Fruit fly (Drosophila melanogaster): Measurements from ENCODE around the gene CG8476.

The CG8476 gene

DNA sequence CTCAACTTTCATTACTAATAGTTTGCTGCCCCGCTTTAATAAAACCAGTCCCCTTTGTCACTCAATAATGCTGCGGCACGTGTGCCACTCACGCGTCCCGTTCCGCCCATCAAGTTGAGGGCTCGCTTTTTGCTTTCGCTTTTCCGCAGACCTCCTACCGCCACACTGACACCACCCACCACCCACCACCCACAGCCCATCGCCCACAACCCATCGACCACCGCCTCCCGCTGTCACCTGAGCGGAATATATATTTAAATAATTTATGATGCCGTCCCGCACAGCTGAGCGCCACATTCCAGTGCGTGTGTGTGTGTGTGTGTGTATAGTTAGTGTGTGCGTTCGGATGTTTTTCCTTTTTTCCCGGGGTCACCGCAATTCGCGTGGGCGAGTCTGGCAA lies 21.3 kb upstream of the CG8476 start:
- TF ChIP-seq Mnt (GFP tag; optimal IDR thresholded peaks at IDR 0.05) (no peak), toe (GFP tag; optimal IDR thresholded peaks at IDR 0.05) (no peak), CG14711 (tag; optimal IDR thresholded peaks at IDR 0.05) (no peak)

DNA sequence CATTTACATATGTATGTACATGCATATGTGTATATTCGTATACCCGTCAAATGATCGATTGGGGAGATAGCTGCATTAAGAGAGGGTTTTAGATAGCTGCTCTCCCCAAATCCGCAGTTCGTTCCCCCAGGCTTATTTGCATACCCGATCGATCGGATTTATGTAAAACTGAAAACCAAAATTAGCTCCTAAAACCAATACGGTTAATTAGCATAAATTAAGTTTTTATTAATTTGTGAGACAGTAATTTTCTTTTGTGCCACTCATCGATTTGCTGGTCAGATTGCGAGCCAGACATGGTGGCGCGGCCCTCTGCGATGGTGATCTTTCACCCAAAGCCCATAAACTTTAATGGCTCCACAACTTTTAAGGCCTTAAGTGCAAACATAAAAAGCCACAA lies 10.8 kb upstream of the CG8476 start:
- TF ChIP-seq Clk (GFP tag; optimal IDR thresholded peaks at IDR 0.05) (no peak), cnc (optimal IDR thresholded peaks at IDR 0.05) (no peak), ovo (GFP tag; optimal IDR thresholded peaks at IDR 0.05) (no peak), bab1 (GFP tag; optimal IDR thresholded peaks at IDR 0.05) (no peak), CG5204 (GFP tag; optimal IDR thresholded peaks at IDR 0.05) (no peak)

DNA sequence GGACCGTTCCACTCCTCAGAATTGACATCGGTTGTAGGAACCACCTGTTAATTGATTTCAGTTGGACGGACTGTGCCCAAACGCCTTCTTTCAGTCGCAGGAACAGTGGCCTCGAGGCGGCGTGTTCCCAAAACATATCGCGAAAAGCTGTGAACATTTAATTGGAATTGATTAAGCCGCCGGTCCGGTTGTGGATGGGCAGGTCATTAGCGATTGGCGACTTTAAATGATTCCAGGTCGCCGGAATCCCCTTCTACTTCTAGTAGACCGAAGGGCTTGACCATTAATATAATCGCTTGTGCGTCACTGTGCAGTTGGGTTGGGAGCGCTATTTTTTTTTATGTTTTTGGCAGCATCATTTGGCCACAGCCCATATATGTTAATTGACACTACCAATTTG lies 1.4 kb upstream of the CG8476 start:
- TF ChIP-seq Crg-1 (GFP tag; optimal IDR thresholded peaks at IDR 0.05) (no peak), CG12768 (GFP tag; optimal IDR thresholded peaks at IDR 0.05) (no peak), Hr96 (GFP tag; optimal IDR thresholded peaks at IDR 0.05) (no peak), CG1620 (GFP tag; optimal IDR thresholded peaks at IDR 0.05) (no peak), tj (GFP tag; optimal IDR thresholded peaks at IDR 0.05) (no peak), CG7101 (tag; optimal IDR thresholded peaks at IDR 0.05) (no peak), toe (GFP tag; optimal IDR thresholded peaks at IDR 0.05) (no peak), kay (GFP tag; ENCODE audit: borderline replicate concordance) (no peak), bab1 (GFP tag; optimal IDR thresholded peaks at IDR 0.05) (no peak)

DNA sequence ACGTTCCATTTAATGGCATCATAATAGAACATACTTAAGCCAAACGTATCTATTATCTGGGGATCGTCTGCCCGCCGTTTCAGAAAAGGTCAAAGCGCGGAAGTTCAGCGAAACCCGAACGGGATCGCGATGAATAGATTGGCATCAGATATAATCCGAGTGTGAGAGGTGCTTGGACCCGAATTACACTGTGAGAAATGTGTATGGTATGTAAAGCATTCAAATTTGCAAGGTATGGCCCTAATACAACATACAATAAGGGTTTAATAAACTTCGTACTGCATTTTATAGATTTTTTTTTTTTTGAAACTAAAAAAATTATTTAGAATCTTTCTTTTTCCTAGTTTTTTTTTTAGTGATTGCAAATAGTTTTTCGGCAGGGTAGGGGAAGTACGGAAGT lies 1.6 kb downstream of the CG8476 start:
- no peak for TF ChIP-seq CG11617 (GFP tag; optimal IDR thresholded peaks at IDR 0.05)
- no peak for TF ChIP-seq kay (GFP tag; ENCODE audit: borderline replicate concordance)
- no peak for TF ChIP-seq CG33017 (tag; optimal IDR thresholded peaks at IDR 0.05)
- no peak for TF ChIP-seq toe (GFP tag; optimal IDR thresholded peaks at IDR 0.05)
- TF ChIP-seq CG5204 (GFP tag; optimal IDR thresholded peaks at IDR 0.05), result no peak
- TF ChIP-seq CG7101 (tag; optimal IDR thresholded peaks at IDR 0.05), result no peak
- no peak for TF ChIP-seq pad (GFP tag; optimal IDR thresholded peaks at IDR 0.05)
- TF ChIP-seq Mnt (GFP tag; optimal IDR thresholded peaks at IDR 0.05), result no peak
- TF ChIP-seq CG7045 (GFP tag; optimal IDR thresholded peaks at IDR 0.05), result no peak
- no peak for TF ChIP-seq CG12768 (GFP tag; optimal IDR thresholded peaks at IDR 0.05)
- no peak for TF ChIP-seq tj (GFP tag; optimal IDR thresholded peaks at IDR 0.05)
- TF ChIP-seq ovo (GFP tag; optimal IDR thresholded peaks at IDR 0.05), result no peak
- TF ChIP-seq cnc (optimal IDR thresholded peaks at IDR 0.05), result no peak
- no peak for TF ChIP-seq CG14711 (tag; optimal IDR thresholded peaks at IDR 0.05)
- TF ChIP-seq cic (GFP tag; optimal IDR thresholded peaks at IDR 0.05), result no peak
- no peak for TF ChIP-seq Crg-1 (GFP tag; optimal IDR thresholded peaks at IDR 0.05)

DNA sequence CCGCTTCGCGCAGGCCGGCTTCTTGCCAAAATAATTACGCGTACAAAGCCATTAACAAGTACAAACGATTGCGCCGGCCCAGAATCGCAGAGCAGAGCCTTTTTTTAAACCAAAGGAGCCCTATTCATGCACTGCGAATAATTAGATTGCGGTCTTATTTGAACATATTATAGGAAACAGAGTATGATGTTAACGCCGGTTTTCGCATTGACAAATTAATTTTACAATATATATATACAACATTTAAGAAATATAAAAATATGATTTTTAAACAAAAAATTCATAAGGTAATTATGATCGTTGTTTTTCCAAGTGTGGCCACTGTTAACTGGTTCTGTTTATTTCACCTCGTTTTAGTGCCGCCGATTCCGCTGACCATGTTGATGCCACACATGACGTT lies 5.3 kb downstream of the CG8476 start:
- no peak for TF ChIP-seq pad (GFP tag; optimal IDR thresholded peaks at IDR 0.05)

DNA sequence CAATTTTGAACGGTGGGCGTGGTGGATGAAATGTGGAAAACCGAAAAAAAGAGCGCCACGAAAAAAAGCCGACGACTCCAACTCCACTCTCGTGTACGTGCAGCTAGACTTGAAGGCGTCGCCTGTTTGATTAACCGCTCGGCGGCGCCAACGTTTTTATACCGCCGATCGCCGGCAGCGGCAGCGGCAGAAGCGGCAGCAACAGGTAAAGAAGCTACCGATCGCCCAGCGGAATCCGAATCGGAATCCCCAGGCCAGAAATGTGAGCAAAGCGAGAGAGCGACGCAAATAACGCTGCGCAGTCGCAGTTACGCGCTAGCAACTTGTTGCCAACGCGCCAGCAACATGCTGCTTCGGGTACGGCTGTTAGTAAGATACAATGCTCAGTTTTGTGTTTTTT lies 6.0 kb downstream of the CG8476 start, which contains the start of gene CG8483:
CG8483 (minus strand) TSS at position 119 of the 400 bp plus-strand sequence.
- no peak for TF ChIP-seq cnc (optimal IDR thresholded peaks at IDR 0.05)
- TF ChIP-seq Crg-1 (GFP tag; optimal IDR thresholded peaks at IDR 0.05), result no peak
- no peak for TF ChIP-seq ovo (GFP tag; optimal IDR thresholded peaks at IDR 0.05)
- no peak for TF ChIP-seq CG33017 (tag; optimal IDR thresholded peaks at IDR 0.05)
- no peak for TF ChIP-seq kay (GFP tag; ENCODE audit: borderline replicate concordance)
- no peak for TF ChIP-seq Hr96 (GFP tag; optimal IDR thresholded peaks at IDR 0.05)
- TF ChIP-seq CG11617 (GFP tag; optimal IDR thresholded peaks at IDR 0.05), result no peak
- no peak for TF ChIP-seq pad (GFP tag; optimal IDR thresholded peaks at IDR 0.05)
- no peak for TF ChIP-seq Clk (GFP tag; optimal IDR thresholded peaks at IDR 0.05)
- TF ChIP-seq CG7045 (GFP tag; optimal IDR thresholded peaks at IDR 0.05), result no peak
- no peak for TF ChIP-seq cic (GFP tag; optimal IDR thresholded peaks at IDR 0.05)
- TF ChIP-seq CG1620 (GFP tag; optimal IDR thresholded peaks at IDR 0.05), result no peak

DNA sequence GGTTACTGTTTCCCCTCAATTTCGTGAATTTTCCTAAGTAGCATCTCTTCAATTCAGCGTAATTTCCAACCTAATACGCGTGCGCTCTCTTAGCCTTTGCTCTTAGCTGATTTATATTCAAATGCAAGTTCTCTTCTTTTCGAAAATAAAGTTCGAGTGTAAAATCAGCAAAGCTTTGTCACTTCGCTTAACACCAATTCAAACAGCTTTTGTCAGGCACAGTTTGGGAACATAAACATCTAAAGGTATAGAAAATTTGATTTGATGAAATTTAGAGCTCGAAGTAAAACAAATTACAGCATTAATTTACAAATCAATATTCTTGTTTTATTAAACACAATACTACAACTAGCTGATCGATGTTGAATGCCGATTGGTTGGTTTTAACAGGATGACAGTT lies 11.9 kb downstream of the CG8476 start:
- TF ChIP-seq CG7045 (GFP tag; optimal IDR thresholded peaks at IDR 0.05) (no peak), pad (GFP tag; optimal IDR thresholded peaks at IDR 0.05) (peak; percentile 14)

DNA sequence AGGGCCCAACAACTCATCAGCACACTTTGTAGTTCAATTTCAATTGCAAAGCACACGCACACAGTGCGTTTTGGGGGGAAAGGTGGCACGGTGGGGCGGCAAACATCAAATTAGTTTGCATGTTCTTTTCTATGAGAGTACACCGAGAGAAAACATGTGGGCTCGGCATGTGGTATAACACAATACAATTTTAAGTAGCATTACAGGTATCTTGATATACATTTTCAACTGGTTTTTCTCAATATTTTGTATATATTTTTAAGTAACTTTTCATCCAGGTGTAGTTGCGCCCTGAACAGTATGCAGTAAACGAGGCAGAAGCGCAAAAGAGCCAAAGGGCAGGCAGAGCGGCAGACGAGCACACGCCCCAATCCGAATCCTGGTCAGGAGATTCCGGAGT lies 20.0 kb downstream of the CG8476 start:
- TF ChIP-seq kay (GFP tag; ENCODE audit: borderline replicate concordance), result no peak
- no peak for TF ChIP-seq CG7045 (GFP tag; optimal IDR thresholded peaks at IDR 0.05)
- no peak for TF ChIP-seq bab1 (GFP tag; optimal IDR thresholded peaks at IDR 0.05)
- no peak for TF ChIP-seq tj (GFP tag; optimal IDR thresholded peaks at IDR 0.05)
- no peak for TF ChIP-seq pad (GFP tag; optimal IDR thresholded peaks at IDR 0.05)
- TF ChIP-seq CG14711 (tag; optimal IDR thresholded peaks at IDR 0.05), result no peak
- TF ChIP-seq cic (GFP tag; optimal IDR thresholded peaks at IDR 0.05), result no peak
- no peak for TF ChIP-seq Hr96 (GFP tag; optimal IDR thresholded peaks at IDR 0.05)
- no peak for TF ChIP-seq CG12768 (GFP tag; optimal IDR thresholded peaks at IDR 0.05)
- no peak for TF ChIP-seq Crg-1 (GFP tag; optimal IDR thresholded peaks at IDR 0.05)
- no peak for TF ChIP-seq CG11617 (GFP tag; optimal IDR thresholded peaks at IDR 0.05)
- TF ChIP-seq cnc (optimal IDR thresholded peaks at IDR 0.05), result no peak
- TF ChIP-seq CG1620 (GFP tag; optimal IDR thresholded peaks at IDR 0.05), result no peak
- TF ChIP-seq CG5204 (GFP tag; optimal IDR thresholded peaks at IDR 0.05), result no peak
- no peak for TF ChIP-seq ovo (GFP tag; optimal IDR thresholded peaks at IDR 0.05)
